Worm (Caenorhabditis elegans) whole organism, L3 larva: ENCODE data around the gene F59B1.6.

ENCODE experiments used
- ZK546.5 ChIP-seq: sonication (generic microtip); optimal IDR thresholded peaks from 2 replicates; lab custom pipeline; 2017; ENCODE audit warnings: missing biosample characterization, missing genetic modification characterization
- aly-2 ChIP-seq: fragments of 150-350 bp; optimal IDR thresholded peaks from 2 replicates; lab custom pipeline; 2014; ENCODE audit warnings: missing biosample characterization, missing genetic modification characterization
- ama-1 ChIP-seq: fragments of 150-350 bp; optimal IDR thresholded peaks from 2 replicates; lab custom pipeline; 2018
- ceh-28 ChIP-seq: fragments of 150-350 bp; optimal IDR thresholded peaks from 2 replicates; lab custom pipeline; 2014; ENCODE audit warnings: missing biosample characterization, missing genetic modification reagents, missing genetic modification characterization
- ceh-82 ChIP-seq: fragments of 150-350 bp; optimal IDR thresholded peaks from 2 replicates; lab custom pipeline; 2014; ENCODE audit warnings: missing biosample characterization, missing genetic modification characterization
- ceh-9 ChIP-seq: sonication (generic microtip); optimal IDR thresholded peaks from 2 replicates; lab custom pipeline; 2018; ENCODE audit warnings: missing biosample characterization, missing genetic modification characterization
- daf-12 ChIP-seq: fragments of 150-350 bp; optimal IDR thresholded peaks from 2 replicates; lab custom pipeline; 2014; ENCODE audit warnings: missing biosample characterization, missing genetic modification reagents, missing genetic modification characterization
- egl-27 ChIP-seq: sonication (generic microtip); optimal IDR thresholded peaks from 4 replicates; lab custom pipeline; 2017; ENCODE audit warnings: missing biosample characterization, missing genetic modification reagents, missing genetic modification characterization
- egl-5 ChIP-seq: fragments of 150-350 bp; optimal IDR thresholded peaks from 2 replicates; lab custom pipeline; 2017; ENCODE audit warnings: missing biosample characterization, missing genetic modification reagents, missing genetic modification characterization, inconsistent platforms
- elt-1 ChIP-seq: fragments of 150-350 bp; optimal IDR thresholded peaks from 2 replicates; lab custom pipeline; 2014; ENCODE audit warnings: missing biosample characterization, missing genetic modification characterization
- elt-2 ChIP-seq: sonication (generic microtip); optimal IDR thresholded peaks from 2 replicates; lab custom pipeline; 2016; ENCODE audit warnings: missing genetic modification reagents, mild to moderate bottlenecking, missing genetic modification characterization, missing compliant biosample characterization
- elt-3 ChIP-seq, 3 experiments: fragments of 150-350 bp in 1 of 3; sonication (generic microtip) in 2 of 3; optimal IDR thresholded peaks; 2 replicates in 2 of 3; 4 replicates in 1 of 3; lab custom pipeline; 2014 to 2017; ENCODE audit warnings: missing biosample characterization in 3 of 3, missing genetic modification characterization in 3 of 3
- fkh-2 ChIP-seq: fragments of 150-350 bp; optimal IDR thresholded peaks from 2 replicates; lab custom pipeline; 2014; ENCODE audit warnings: missing biosample characterization, missing genetic modification reagents, missing genetic modification characterization
- hmg-11 ChIP-seq: sonication (generic microtip); optimal IDR thresholded peaks from 2 replicates; lab custom pipeline; 2016; ENCODE audit warnings: missing genetic modification characterization, missing compliant biosample characterization
- jun-1 ChIP-seq: fragments of 150-350 bp; optimal IDR thresholded peaks from 2 replicates; lab custom pipeline; 2014; ENCODE audit warnings: missing biosample characterization, missing genetic modification reagents, missing genetic modification characterization
- nfya-1 ChIP-seq: sonication (generic microtip); optimal IDR thresholded peaks from 2 replicates; lab custom pipeline; 2017; ENCODE audit warnings: missing genetic modification characterization, mild to moderate bottlenecking, missing compliant biosample characterization, antibody characterized with exemption, moderate library complexity; ENCODE audit not compliant: insufficient read depth
- nhr-11 ChIP-seq: fragments of 150-350 bp; optimal IDR thresholded peaks from 2 replicates; lab custom pipeline; 2014; ENCODE audit warnings: missing biosample characterization, missing genetic modification characterization
- nhr-12 ChIP-seq: fragments of 150-350 bp; optimal IDR thresholded peaks from 2 replicates; lab custom pipeline; 2014; ENCODE audit warnings: missing biosample characterization, missing genetic modification characterization
- nhr-237 ChIP-seq: fragments of 150-350 bp; optimal IDR thresholded peaks from 2 replicates; lab custom pipeline; 2014; ENCODE audit warnings: missing biosample characterization, missing genetic modification characterization
- nhr-25 ChIP-seq: sonication (generic microtip); optimal IDR thresholded peaks from 2 replicates; lab custom pipeline; 2017; ENCODE audit warnings: missing biosample characterization, missing genetic modification characterization
- nhr-43 ChIP-seq: sonication (generic microtip); optimal IDR thresholded peaks from 2 replicates; lab custom pipeline; 2016; ENCODE audit warnings: mild to moderate bottlenecking, missing genetic modification characterization, missing compliant biosample characterization; ENCODE audit not compliant: poor library complexity, severe bottlenecking
- nhr-76 ChIP-seq: fragments of 150-350 bp; sonication (generic microtip); optimal IDR thresholded peaks from 5 replicates; lab custom pipeline; 2014; ENCODE audit warnings: missing biosample characterization, missing genetic modification characterization
- nhr-77 ChIP-seq: fragments of 150-350 bp; optimal IDR thresholded peaks from 2 replicates; lab custom pipeline; 2014; ENCODE audit warnings: missing biosample characterization, missing genetic modification characterization
- pha-4 ChIP-seq: fragments of 150-350 bp; optimal IDR thresholded peaks from 2 replicates; lab custom pipeline; 2014; ENCODE audit warnings: missing biosample characterization, missing genetic modification reagents, missing genetic modification characterization
- pqm-1 ChIP-seq: fragments of 150-350 bp; optimal IDR thresholded peaks from 2 replicates; lab custom pipeline; 2017; ENCODE audit warnings: missing biosample characterization, missing genetic modification characterization, inconsistent platforms
- sea-2 ChIP-seq: fragments of 150-350 bp; sonication (generic microtip); optimal IDR thresholded peaks from 4 replicates; lab custom pipeline; 2014; ENCODE audit warnings: missing biosample characterization, missing genetic modification reagents, missing genetic modification characterization
- skn-1 ChIP-seq: fragments of 150-350 bp; optimal IDR thresholded peaks from 2 replicates; lab custom pipeline; 2014; ENCODE audit warnings: missing biosample characterization, missing genetic modification characterization
- snpc-4 ChIP-seq: fragments of 150-350 bp; optimal IDR thresholded peaks from 2 replicates; lab custom pipeline; 2014; ENCODE audit warnings: missing biosample characterization, missing genetic modification characterization
- unc-62 ChIP-seq: fragments of 150-350 bp; sonication (generic microtip); optimal IDR thresholded peaks from 4 replicates; lab custom pipeline; 2014; ENCODE audit warnings: missing biosample characterization, missing genetic modification reagents, missing genetic modification characterization
- ztf-11 ChIP-seq: fragments of 150-350 bp; optimal IDR thresholded peaks from 2 replicates; lab custom pipeline; 2014; ENCODE audit warnings: missing biosample characterization, missing genetic modification characterization
- ztf-4 ChIP-seq: fragments of 150-350 bp; optimal IDR thresholded peaks from 2 replicates; lab custom pipeline; 2014; ENCODE audit warnings: missing biosample characterization, missing genetic modification characterization

F59B1.6 gene

ce11 chrV:3586014-3586689, 45.3 kb downstream of the F59B1.6 start, which contains the start of the genes rpl-11.1 and T22F3.2:
rpl-11.1 (minus strand) TSS chrV:3586064.
T22F3.2 (plus strand) TSS chrV:3586639.
- TF ChIP-seq ceh-82 (tag; lab: Kevin White, UChicago) (no peak), ceh-9 (no peak), nhr-76 (tag; lab: Kevin White, UChicago) (no peak), nfya-1 (tag; lab: Kevin White, UChicago) (peak; percentile 47), hmg-11 (tag; lab: Kevin White, UChicago) (peak; percentile 25), elt-3 (tag; optimal IDR thresholded peaks at IDR 0.05; lab: Kevin White, UChicago) (no peak), pqm-1 (tag; lab: Kevin White, UChicago) (no peak), elt-1 (tag; lab: Kevin White, UChicago) (no peak), egl-27 (tag; lab: Kevin White, UChicago) (no peak), nhr-237 (no peak), fkh-2 (tag; lab: Kevin White, UChicago) (no peak), pha-4 (tag; lab: Kevin White, UChicago) (peak; percentile 24)

ce11 chrV:3585011-3585410, 46.5 kb downstream of the F59B1.6 start:
- TF ChIP-seq nhr-237 = no peak
- peak; percentile 15 for TF ChIP-seq ama-1 (lab: Kevin White, UChicago)
- peak; percentile 49 for TF ChIP-seq aly-2
- TF ChIP-seq skn-1 = no peak
- no peak for TF ChIP-seq daf-12
- no peak for TF ChIP-seq ztf-11 (tag; lab: Kevin White, UChicago)
- no peak for TF ChIP-seq pqm-1 (tag; lab: Kevin White, UChicago)
- TF ChIP-seq nhr-11 (tag; lab: Kevin White, UChicago) = no peak
- TF ChIP-seq sea-2 (GFP tag; lab: Kevin White, UChicago) = no peak
- TF ChIP-seq elt-2 (tag; lab: Kevin White, UChicago) = no peak
- no peak for TF ChIP-seq elt-3 (tag; optimal IDR thresholded peaks at IDR 0.05; lab: Kevin White, UChicago)

- no peak for TF ChIP-seq snpc-4 (tag; lab: Kevin White, UChicago)
- no peak for TF ChIP-seq elt-2 (tag; lab: Kevin White, UChicago)
- TF ChIP-seq ZK546.5 (tag; lab: Kevin White, UChicago) = no peak
- no peak for TF ChIP-seq nhr-12
- TF ChIP-seq unc-62 (GFP tag; lab: Kevin White, UChicago) = no peak
- TF ChIP-seq sea-2 (GFP tag; lab: Kevin White, UChicago) = no peak
- no peak for TF ChIP-seq ama-1 (lab: Kevin White, UChicago)
- TF ChIP-seq nhr-25 = no peak
- no peak for TF ChIP-seq nhr-76 (tag; lab: Kevin White, UChicago)
- TF ChIP-seq elt-1 (tag; lab: Kevin White, UChicago) = no peak
- TF ChIP-seq nhr-43 = no peak
- no peak for TF ChIP-seq aly-2
- no peak for TF ChIP-seq nhr-237
- no peak for TF ChIP-seq nfya-1 (tag; lab: Kevin White, UChicago)
- no peak for TF ChIP-seq jun-1
- no peak for TF ChIP-seq ztf-11 (tag; lab: Kevin White, UChicago)
Observed at ce11 chrV:3583622-3584021, 47.9 kb downstream of the F59B1.6 start.

- TF ChIP-seq skn-1 = no peak
- no peak for TF ChIP-seq fkh-2 (tag; lab: Kevin White, UChicago)
- no peak for TF ChIP-seq daf-12
- no peak for TF ChIP-seq ztf-4 (tag; lab: Kevin White, UChicago)
- no peak for TF ChIP-seq nhr-77 (tag; lab: Kevin White, UChicago)
- TF ChIP-seq elt-1 (tag; lab: Kevin White, UChicago) = no peak
- TF ChIP-seq egl-5 (tag; lab: Kevin White, UChicago) = no peak
- no peak for TF ChIP-seq nhr-237
- TF ChIP-seq nhr-25 = no peak
- TF ChIP-seq ceh-28 (tag; lab: Kevin White, UChicago) = no peak
- TF ChIP-seq ceh-9 = no peak
- TF ChIP-seq unc-62 (GFP tag; lab: Kevin White, UChicago) = no peak
- TF ChIP-seq ceh-82 (tag; lab: Kevin White, UChicago) = no peak
Observed at ce11 chrV:3582671-3583070, 48.8 kb downstream of the F59B1.6 start.

ce11 chrV:3582086-3582485, 49.4 kb downstream of the F59B1.6 start:
- TF ChIP-seq egl-27 (tag; lab: Kevin White, UChicago) = no peak
- no peak for TF ChIP-seq nhr-12
- peak; percentile 60 for TF ChIP-seq nhr-43
- TF ChIP-seq ZK546.5 (tag; lab: Kevin White, UChicago) = no peak
- no peak for TF ChIP-seq nhr-77 (tag; lab: Kevin White, UChicago)
- TF ChIP-seq nfya-1 (tag; lab: Kevin White, UChicago) = peak; percentile 34
- peak; percentile 6 for TF ChIP-seq elt-2 (tag; lab: Kevin White, UChicago)
- TF ChIP-seq, all 47 proteins: peak for 3
